Worm (Caenorhabditis elegans) whole organism, young adult: ENCODE measurements around the gene fbxb-40.
"Not testable (repeated sequence)": the region's sequence is repeated elsewhere in the genome, so short reads cannot be mapped to it uniquely, and the experiment has no call there.

Experiments
- B0019.2 ChIP-seq: fragments of 200-800 bp; sonication (Bioruptor generic); conservative IDR thresholded peaks from 2 replicates; pipeline ENCODE4 v1.3.6; 2022; ENCODE audit warnings: missing genetic modification reagents, missing genetic modification characterization, missing compliant biosample characterization
- F23B12.7 ChIP-seq: sonication (generic microtip); optimal IDR thresholded peaks from 2 replicates; lab custom pipeline; 2017; ENCODE audit warnings: missing genetic modification characterization, mild to moderate bottlenecking, missing compliant biosample characterization, antibody characterized with exemption, moderate library complexity; ENCODE audit not compliant: insufficient read depth
- F37B4.10 ChIP-seq: fragments of 200-800 bp; sonication (Bioruptor generic); IDR thresholded peaks from 2 replicates; pipeline ENCODE4 v1.3.6; 2022; ENCODE audit warnings: missing genetic modification characterization, missing compliant biosample characterization
- Y67H2A.10 ChIP-seq: fragments of 200-800 bp; sonication (Bioruptor generic); conservative IDR thresholded peaks from 2 replicates; pipeline ENCODE4 v1.3.6; 2022; ENCODE audit warnings: missing genetic modification reagents, missing genetic modification characterization, missing compliant biosample characterization
- ceh-27 ChIP-seq: fragments of 200-800 bp; sonication (Bioruptor generic); optimal IDR thresholded peaks from 2 replicates; lab custom pipeline; 2018; ENCODE audit warnings: mild to moderate bottlenecking, missing genetic modification characterization, moderate library complexity, missing compliant biosample characterization
- egl-18 ChIP-seq: fragments of 200-800 bp; sonication (Bioruptor generic); IDR thresholded peaks from 2 replicates; pipeline ENCODE4 v1.3.6; 2022; ENCODE audit warnings: missing genetic modification reagents, missing genetic modification characterization, missing compliant biosample characterization
- egrh-3 ChIP-seq: fragments of 200-800 bp; sonication (Bioruptor generic); IDR thresholded peaks from 2 replicates; pipeline ENCODE4 v1.3.6; 2022; ENCODE audit warnings: missing genetic modification reagents, missing genetic modification characterization, missing compliant biosample characterization
- fkh-3 ChIP-seq: sonication (generic microtip); optimal IDR thresholded peaks from 2 replicates; lab custom pipeline; 2016; ENCODE audit warnings: mild to moderate bottlenecking, missing genetic modification characterization, missing compliant biosample characterization
- hlh-12 ChIP-seq: sonication (generic microtip); optimal IDR thresholded peaks from 2 replicates; lab custom pipeline; 2016; ENCODE audit warnings: missing genetic modification characterization, missing compliant biosample characterization
- madf-6 ChIP-seq: fragments of 200-800 bp; sonication (Bioruptor generic); IDR thresholded peaks from 2 replicates; pipeline ENCODE4 v1.3.6; 2022; ENCODE audit warnings: missing genetic modification reagents, missing genetic modification characterization, missing compliant biosample characterization
- madf-8 ChIP-seq: fragments of 200-800 bp; sonication (Bioruptor generic); conservative IDR thresholded peaks from 2 replicates; pipeline ENCODE4 v1.3.6; 2022; ENCODE audit warnings: missing genetic modification reagents, missing genetic modification characterization, missing compliant biosample characterization
- mel-28 ChIP-seq: sonication (generic microtip); optimal IDR thresholded peaks from 2 replicates; lab custom pipeline; 2016; ENCODE audit warnings: borderline replicate concordance, mild to moderate bottlenecking, missing genetic modification characterization, missing compliant biosample characterization
- nhr-27 ChIP-seq: fragments of 200-800 bp; sonication (Bioruptor generic); optimal IDR thresholded peaks from 2 replicates; lab custom pipeline; 2018; ENCODE audit warnings: mild to moderate bottlenecking, missing genetic modification characterization, moderate library complexity, missing compliant biosample characterization
- pbrm-1 ChIP-seq: fragments of 200-800 bp; sonication (Bioruptor generic); IDR thresholded peaks from 2 replicates; pipeline ENCODE4 v1.3.6; 2022; ENCODE audit warnings: missing genetic modification reagents, missing genetic modification characterization, missing compliant biosample characterization
- repo-1 ChIP-seq: sonication (generic microtip); optimal IDR thresholded peaks from 2 replicates; lab custom pipeline; 2017; ENCODE audit warnings: mild to moderate bottlenecking, missing genetic modification characterization, missing compliant biosample characterization
- zim-3 ChIP-seq: sonication (generic microtip); optimal IDR thresholded peaks from 2 replicates; lab custom pipeline; 2017; ENCODE audit warnings: mild to moderate bottlenecking, missing genetic modification characterization, moderate library complexity, missing compliant biosample characterization

fbxb-40 gene

DNA sequence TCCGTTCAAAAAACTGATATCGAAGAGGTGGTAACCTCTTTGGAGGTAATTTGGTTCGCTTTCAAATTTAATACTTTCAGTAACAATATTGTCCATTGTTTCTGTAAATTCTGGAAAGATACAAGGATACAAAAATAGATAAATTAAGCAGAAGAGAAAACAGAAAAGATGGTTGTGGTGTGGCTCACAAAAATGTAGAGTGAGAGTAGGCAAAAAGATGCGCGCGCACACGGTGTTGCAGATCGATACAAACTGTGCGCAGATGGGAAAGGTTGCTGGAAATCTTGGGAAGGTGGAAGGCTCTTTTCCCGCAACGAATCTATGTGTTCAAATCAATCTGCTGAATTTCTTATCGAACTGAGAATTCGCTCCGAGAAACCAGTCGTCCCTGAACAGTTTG lies 25.1 kb downstream of the fbxb-40 start, which contains the start of gene btb-11:
TSS of gene btb-11 (minus strand) at position 101 of the 400 bp plus-strand sequence.
- TF ChIP-seq repo-1; ceh-27 (GFP tag; lab: Kevin White, UChicago); madf-6 (GFP tag; lab: Robert Waterston, UW): not testable (repeated sequence)

DNA sequence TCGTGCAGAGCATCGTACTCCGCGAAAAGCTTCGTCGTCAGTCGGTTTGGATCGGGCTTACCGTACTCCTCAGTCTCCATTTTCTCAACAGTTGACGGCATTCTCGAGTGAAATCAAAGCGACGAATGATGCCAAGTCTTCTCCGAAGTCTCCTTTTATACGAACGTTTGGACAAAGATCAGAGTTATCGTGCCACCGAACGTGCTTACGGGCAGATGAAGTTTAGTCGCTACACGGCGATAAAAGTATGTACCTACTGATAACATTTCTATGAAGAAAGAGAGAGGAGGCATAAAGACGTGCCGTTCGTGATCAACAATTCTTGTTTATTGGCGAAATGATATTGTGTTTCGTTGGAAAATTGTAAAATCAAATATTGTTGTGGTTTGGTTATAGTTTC lies 43.4 kb downstream of the fbxb-40 start, which contains the start of gene F45D11.14:
TSS of gene F45D11.14 (minus strand) at position 101 of the 400 bp plus-strand sequence.
- TF ChIP-seq egrh-3 (GFP tag; lab: Robert Waterston, UW); madf-8 (GFP tag; lab: Robert Waterston, UW); zim-3 (tag; lab: Kevin White, UChicago): not testable (repeated sequence)

DNA sequence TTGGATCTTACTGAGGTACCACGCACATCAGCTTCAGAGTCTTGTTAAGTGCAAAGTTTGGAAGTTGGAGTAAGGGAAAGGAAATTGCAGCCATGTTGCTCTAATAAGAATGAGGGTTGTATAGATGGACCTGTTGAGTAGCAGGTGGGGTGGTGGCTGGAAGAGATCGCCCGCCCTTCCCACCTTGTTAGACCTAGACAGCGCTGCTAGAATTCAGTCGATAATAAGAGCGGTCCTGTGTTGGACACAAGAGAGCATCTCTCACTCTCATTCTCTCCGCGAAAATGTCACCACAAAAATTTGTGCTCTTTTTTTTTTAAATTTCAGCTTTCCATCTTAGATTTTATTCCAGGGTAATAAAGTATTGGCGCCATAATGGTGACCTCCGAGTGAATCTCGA lies 48.4 kb downstream of the fbxb-40 start, which contains the start of the genes fbxb-30 and F45D11.5:
TSS of gene fbxb-30 (minus strand) at position 101 of the 400 bp plus-strand sequence.
TSS of gene F45D11.5 (plus strand) at position 352 of the 400 bp plus-strand sequence.
- no peak for TF ChIP-seq B0019.2 (GFP tag; lab: Robert Waterston, UW)
- TF ChIP-seq pbrm-1 (GFP tag; lab: Robert Waterston, UW), result no peak
- no peak for TF ChIP-seq F37B4.10
- TF ChIP-seq F23B12.7 (tag; lab: Kevin White, UChicago), result no peak
- no peak for TF ChIP-seq egl-18
- no peak for TF ChIP-seq hlh-12 (tag; lab: Kevin White, UChicago)

DNA sequence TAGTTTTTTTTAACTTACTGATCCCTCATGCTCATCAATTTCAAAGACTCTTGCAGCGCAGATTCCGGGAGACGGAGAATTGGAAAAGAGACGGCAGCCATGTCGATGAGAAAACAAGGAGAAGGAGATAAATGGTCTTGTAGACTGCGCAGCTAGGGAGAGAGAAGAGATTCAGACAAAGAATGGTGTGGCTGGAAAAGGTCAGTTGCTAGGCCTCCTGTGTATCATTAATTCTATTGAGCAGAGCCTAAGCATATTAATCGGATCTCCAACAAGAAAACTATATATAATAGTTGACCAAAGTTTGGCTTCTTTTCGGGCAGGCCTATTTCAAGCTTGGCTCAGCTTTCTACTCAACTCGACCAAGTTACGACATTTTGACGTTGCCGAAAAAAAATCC lies 50.3 kb downstream of the fbxb-40 start, which contains the start of gene fbxb-29:
TSS of gene fbxb-29 (minus strand) at position 101 of the 400 bp plus-strand sequence.
- TF ChIP-seq fkh-3 (tag; lab: Kevin White, UChicago), result no peak
- TF ChIP-seq Y67H2A.10 (GFP tag; lab: Robert Waterston, UW), result no peak
- no peak for TF ChIP-seq nhr-27 (tag; lab: Kevin White, UChicago)
- TF ChIP-seq mel-28 (tag; lab: Kevin White, UChicago), result no peak
- no peak for TF ChIP-seq zim-3 (tag; lab: Kevin White, UChicago)
- no peak for TF ChIP-seq repo-1
